Fruit fly (Drosophila melanogaster) whole organism, prepupa: ENCODE data around the gene CG12531.
A peak's percentile ranks its signal among the peaks of the same experiment; 100 is the strongest.

Experiments used
- Blimp-1 ChIP-seq: fragments of 200-800 bp; sonication (Bioruptor generic); optimal IDR thresholded peaks from 3 replicates; lab custom pipeline; 2017; ENCODE audit warnings: missing biosample characterization, missing genetic modification characterization, mild to moderate bottlenecking, moderate library complexity, missing genetic modification reagents
- CG10631 ChIP-seq: fragments of 200-800 bp; sonication (Bioruptor generic); optimal IDR thresholded peaks from 2 replicates; lab custom pipeline; 2016; ENCODE audit warnings: missing biosample characterization, missing genetic modification characterization
- CG10669 ChIP-seq: fragments of 200-800 bp; sonication (Bioruptor generic); optimal IDR thresholded peaks from 3 replicates; lab custom pipeline; 2018; ENCODE audit warnings: missing biosample characterization, mild to moderate bottlenecking, missing genetic modification characterization, moderate library complexity
- CG11294 ChIP-seq: fragments of 200-800 bp; sonication (Bioruptor generic); IDR thresholded peaks from 2 replicates; pipeline ENCODE4 v1.3.6; 2022; ENCODE audit warnings: missing biosample characterization, missing genetic modification characterization
- CG11762 ChIP-seq: fragments of 200-800 bp; sonication (Bioruptor generic); optimal IDR thresholded peaks from 3 replicates; lab custom pipeline; 2016; ENCODE audit warnings: missing biosample characterization, missing genetic modification characterization; ENCODE audit not compliant: insufficient read depth
- CG1621 ChIP-seq: fragments of 200-800 bp; sonication (Bioruptor generic); optimal IDR thresholded peaks from 3 replicates; lab custom pipeline; 2018; ENCODE audit warnings: missing biosample characterization, mild to moderate bottlenecking, missing genetic modification characterization
- CG3032 ChIP-seq: fragments of 200-800 bp; optimal IDR thresholded peaks from 2 replicates; lab custom pipeline; 2019; ENCODE audit warnings: missing biosample characterization, mild to moderate bottlenecking, missing genetic modification characterization, moderate library complexity
- CG31627 ChIP-seq: fragments of 200-800 bp; sonication (Bioruptor generic); optimal IDR thresholded peaks from 3 replicates; lab custom pipeline; 2016; ENCODE audit warnings: missing biosample characterization, missing genetic modification characterization
- CG32006 ChIP-seq: fragments of 200-800 bp; sonication (Bioruptor generic); optimal IDR thresholded peaks from 3 replicates; lab custom pipeline; 2017; ENCODE audit warnings: missing biosample characterization, mild to moderate bottlenecking, missing genetic modification characterization
- CG34406 ChIP-seq: fragments of 200-800 bp; sonication (Bioruptor generic); optimal IDR thresholded peaks from 3 replicates; lab custom pipeline; 2016; ENCODE audit warnings: missing biosample characterization, missing genetic modification characterization
- CG3919 ChIP-seq: fragments of 200-800 bp; sonication (Bioruptor generic); optimal IDR thresholded peaks from 3 replicates; lab custom pipeline; 2016; ENCODE audit warnings: missing biosample characterization, missing genetic modification characterization
- CG4318 ChIP-seq: fragments of 200-800 bp; sonication (Bioruptor generic); optimal IDR thresholded peaks from 3 replicates; lab custom pipeline; 2017; ENCODE audit warnings: missing biosample characterization, mild to moderate bottlenecking, missing genetic modification characterization
- CG6792 ChIP-seq: fragments of 200-800 bp; sonication (Bioruptor generic); optimal IDR thresholded peaks from 3 replicates; lab custom pipeline; 2016; ENCODE audit warnings: missing biosample characterization, missing genetic modification characterization
- CG6808 ChIP-seq: fragments of 200-800 bp; sonication (Bioruptor generic); optimal IDR thresholded peaks from 3 replicates; lab custom pipeline; 2017; ENCODE audit warnings: missing biosample characterization, missing genetic modification characterization, mild to moderate bottlenecking, moderate library complexity, missing genetic modification reagents
- CG6854 ChIP-seq: fragments of 200-800 bp; sonication (Bioruptor generic); optimal IDR thresholded peaks from 2 replicates; lab custom pipeline; 2017; ENCODE audit warnings: missing biosample characterization, mild to moderate bottlenecking, missing genetic modification characterization
- CG8119 ChIP-seq: fragments of 200-800 bp; sonication (Bioruptor generic); IDR thresholded peaks from 3 replicates; pipeline ENCODE4 v1.3.6; 2022; ENCODE audit warnings: missing biosample characterization, missing genetic modification characterization
- CG8319 ChIP-seq: fragments of 200-800 bp; sonication (Bioruptor generic); optimal IDR thresholded peaks from 3 replicates; lab custom pipeline; 2016; ENCODE audit warnings: missing biosample characterization, missing genetic modification characterization
- CG8632 ChIP-seq: fragments of 200-800 bp; sonication (Bioruptor generic); optimal IDR thresholded peaks from 3 replicates; lab custom pipeline; 2016; ENCODE audit warnings: missing biosample characterization, missing genetic modification characterization
- Eip78C ChIP-seq: fragments of 200-800 bp; sonication (Bioruptor generic); peaks from one replicate; lab custom pipeline; 2016; ENCODE audit warnings: missing biosample characterization, missing genetic modification characterization
- Eip93F ChIP-seq: fragments of 200-800 bp; sonication (Bioruptor generic); optimal IDR thresholded peaks from 2 replicates; lab custom pipeline; 2016; ENCODE audit warnings: missing biosample characterization, mild to moderate bottlenecking, missing genetic modification characterization
- Ets21C ChIP-seq: fragments of 200-800 bp; sonication (Bioruptor generic); optimal IDR thresholded peaks from 3 replicates; lab custom pipeline; 2016; ENCODE audit warnings: missing biosample characterization, missing genetic modification characterization
- Ets96B ChIP-seq: fragments of 200-800 bp; optimal IDR thresholded peaks from 2 replicates; lab custom pipeline; 2019; ENCODE audit warnings: missing biosample characterization, mild to moderate bottlenecking, missing genetic modification characterization, moderate library complexity
- Gug ChIP-seq: fragments of 200-800 bp; sonication (Bioruptor generic); IDR thresholded peaks from 2 replicates; pipeline ENCODE4 v1.3.6; 2022; ENCODE audit warnings: missing biosample characterization, missing genetic modification characterization
- Hr38 ChIP-seq: sonication (Bioruptor generic); optimal IDR thresholded peaks from 2 replicates; lab custom pipeline; 2016; ENCODE audit warnings: missing biosample characterization, missing genetic modification characterization
- Hr39 ChIP-seq: fragments of 200-800 bp; sonication (Bioruptor generic); optimal IDR thresholded peaks from 2 replicates; lab custom pipeline; 2016; ENCODE audit warnings: missing biosample characterization, missing genetic modification characterization
- Hr4 ChIP-seq: fragments of 200-800 bp; sonication (Bioruptor generic); optimal IDR thresholded peaks from 3 replicates; lab custom pipeline; 2016; ENCODE audit warnings: missing biosample characterization, missing genetic modification characterization
- Met ChIP-seq: fragments of 200-800 bp; sonication (Bioruptor generic); optimal IDR thresholded peaks from 3 replicates; lab custom pipeline; 2016; ENCODE audit warnings: missing biosample characterization, missing genetic modification characterization
- Sox14 ChIP-seq: fragments of 200-800 bp; sonication (Bioruptor generic); optimal IDR thresholded peaks from 3 replicates; lab custom pipeline; 2016; ENCODE audit warnings: missing biosample characterization, missing genetic modification characterization
- Sox15 ChIP-seq: fragments of 200-800 bp; sonication (Bioruptor generic); optimal IDR thresholded peaks from 3 replicates; lab custom pipeline; 2016; ENCODE audit warnings: missing biosample characterization, missing genetic modification characterization
- acj6 ChIP-seq: fragments of 200-800 bp; sonication (Bioruptor generic); optimal IDR thresholded peaks from 3 replicates; lab custom pipeline; 2016; ENCODE audit warnings: missing biosample characterization, missing genetic modification characterization
- cyc ChIP-seq: fragments of 200-800 bp; sonication (Bioruptor generic); optimal IDR thresholded peaks from 3 replicates; lab custom pipeline; 2016; ENCODE audit warnings: missing biosample characterization, missing genetic modification characterization
- dac ChIP-seq: fragments of 200-800 bp; sonication (Bioruptor generic); optimal IDR thresholded peaks from 2 replicates; lab custom pipeline; 2017; ENCODE audit warnings: missing biosample characterization, mild to moderate bottlenecking, missing genetic modification characterization
- dsx ChIP-seq: fragments of 200-800 bp; optimal IDR thresholded peaks from 3 replicates; lab custom pipeline; 2019; ENCODE audit warnings: missing biosample characterization, mild to moderate bottlenecking, missing genetic modification characterization, moderate library complexity; ENCODE audit not compliant: poor library complexity, severe bottlenecking
- esn ChIP-seq: fragments of 200-800 bp; sonication (Bioruptor generic); optimal IDR thresholded peaks from 2 replicates; lab custom pipeline; 2016; ENCODE audit warnings: missing biosample characterization, mild to moderate bottlenecking, missing genetic modification characterization, moderate library complexity
- fd59A ChIP-seq: fragments of 200-800 bp; sonication (Bioruptor generic); optimal IDR thresholded peaks from 2 replicates; lab custom pipeline; 2017; ENCODE audit warnings: missing biosample characterization, mild to moderate bottlenecking, missing genetic modification characterization, missing genetic modification reagents
- fd85E ChIP-seq: fragments of 200-800 bp; sonication (Bioruptor generic); optimal IDR thresholded peaks from 3 replicates; lab custom pipeline; 2016; ENCODE audit warnings: missing biosample characterization, missing genetic modification characterization
- lz ChIP-seq: fragments of 200-800 bp; sonication (Bioruptor generic); optimal IDR thresholded peaks from 3 replicates; lab custom pipeline; 2016; ENCODE audit warnings: missing biosample characterization, missing genetic modification characterization
- spab ChIP-seq: fragments of 200-800 bp; sonication (Bioruptor generic); optimal IDR thresholded peaks from 2 replicates; lab custom pipeline; 2017; ENCODE audit warnings: missing biosample characterization, mild to moderate bottlenecking, missing genetic modification characterization, missing genetic modification reagents
- ss ChIP-seq, 2 experiments: fragments of 200-800 bp; sonication (Bioruptor generic); optimal IDR thresholded peaks; 2 replicates in 1 of 2; 3 replicates in 1 of 2; lab custom pipeline; 2017 to 2018; ENCODE audit warnings: mild to moderate bottlenecking in 2 of 2, missing biosample characterization in 2 of 2, missing genetic modification characterization in 2 of 2, moderate library complexity in 1 of 2
- svp ChIP-seq: fragments of 200-800 bp; sonication (Bioruptor generic); peaks from one replicate; lab custom pipeline; 2016; ENCODE audit warnings: missing biosample characterization, missing genetic modification characterization
- vri ChIP-seq: fragments of 200-800 bp; sonication (Bioruptor generic); optimal IDR thresholded peaks from 3 replicates; lab custom pipeline; 2016; ENCODE audit warnings: missing biosample characterization, mild to moderate bottlenecking, missing genetic modification characterization

Gene CG12531

dm6 chrX:19754152-19754579, 35.4 kb downstream of the CG12531 start:
- TF ChIP-seq fd59A (GFP tag; lab: Kevin White, UChicago) (no peak), Eip78C (GFP tag; lab: Kevin White, UChicago) (peak; percentile 23), CG11762 (GFP tag; lab: Kevin White, UChicago) (no peak), svp (GFP tag; lab: Kevin White, UChicago) (peak; percentile 73), Hr38 (GFP tag; lab: Kevin White, UChicago) (no peak), Met (GFP tag; lab: Kevin White, UChicago) (no peak), CG8319 (GFP tag; lab: Kevin White, UChicago) (no peak), CG8119 (GFP tag; lab: Robert Waterston, UW) (no peak), CG6854 (no peak), CG3919 (no peak), vri (GFP tag; lab: Kevin White, UChicago) (no peak)

DNA sequence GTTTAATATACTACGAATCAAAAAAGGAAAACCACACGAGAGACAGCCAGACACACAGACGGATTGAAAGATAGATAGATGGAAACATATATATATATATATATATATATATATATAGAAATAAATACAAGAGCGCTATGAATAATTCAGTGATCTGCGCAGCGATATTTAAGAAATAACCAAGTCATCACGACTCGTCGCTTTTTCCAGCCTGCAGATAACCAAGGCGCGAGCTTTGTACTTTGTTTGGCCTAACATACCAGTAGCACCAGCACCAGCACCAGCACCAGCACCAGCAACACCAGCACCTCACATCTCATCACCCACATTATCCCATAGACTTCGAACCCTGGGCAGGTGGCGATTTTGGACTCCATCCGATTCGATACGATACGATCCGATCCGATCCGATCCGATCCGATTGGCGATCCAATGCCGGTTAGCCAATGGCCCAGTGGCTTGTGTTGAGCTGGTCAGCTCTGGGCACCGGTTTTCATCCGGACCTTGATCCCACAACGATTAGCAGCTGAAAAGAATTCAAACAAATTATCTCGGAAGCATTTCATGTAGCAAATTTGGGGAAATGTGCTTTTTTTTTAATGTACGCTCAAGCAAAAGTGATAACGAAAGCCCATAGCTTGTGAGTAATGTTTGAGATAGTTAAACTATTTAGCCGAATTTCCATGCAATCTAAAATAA, 36.1 kb downstream of the CG12531 start:
- TF ChIP-seq fd85E (GFP tag; lab: Kevin White, UChicago) (no peak), svp (GFP tag; lab: Kevin White, UChicago) (no peak), Sox15 (GFP tag; lab: Kevin White, UChicago) (no peak), Blimp-1 (GFP tag; lab: Kevin White, UChicago) (no peak), CG4318 (GFP tag; lab: Kevin White, UChicago) (no peak), ss (GFP tag; optimal IDR thresholded peaks at IDR 0.05; lab: Kevin White, UChicago) (no peak), Ets96B (tag; lab: Kevin White, UChicago) (no peak), CG8319 (GFP tag; lab: Kevin White, UChicago) (no peak), fd59A (GFP tag; lab: Kevin White, UChicago) (no peak), spab (GFP tag; lab: Kevin White, UChicago) (no peak), CG3032 (tag; lab: Kevin White, UChicago) (no peak), CG8632 (GFP tag; lab: Kevin White, UChicago) (no peak), dsx (GFP tag; lab: Kevin White, UChicago) (no peak), CG6808 (GFP tag; lab: Kevin White, UChicago) (no peak), acj6 (no peak), CG3919 (no peak)

DNA sequence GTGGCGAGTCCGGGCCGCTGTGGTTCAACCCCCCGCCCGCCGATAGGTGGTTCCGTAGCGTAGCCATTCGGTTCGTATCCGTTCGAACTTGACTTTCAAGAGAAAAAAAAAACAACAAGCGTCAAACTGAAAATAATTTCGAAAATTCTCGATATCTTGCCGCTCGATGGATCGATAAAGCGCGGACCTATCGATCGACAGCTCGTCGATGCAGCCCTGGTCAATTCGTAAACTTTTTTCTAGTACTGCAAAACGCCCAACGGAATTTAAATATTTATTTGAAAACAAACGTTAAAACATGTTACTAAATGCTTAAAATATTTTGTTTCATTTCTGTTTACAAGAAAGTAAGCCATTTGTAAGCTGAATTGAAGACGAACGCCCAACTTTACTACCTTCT, 43.4 kb downstream of the CG12531 start:
- peak; percentile 55 for TF ChIP-seq Eip78C (GFP tag; lab: Kevin White, UChicago)
- no peak for TF ChIP-seq CG32006 (GFP tag; lab: Kevin White, UChicago)
- TF ChIP-seq esn (GFP tag; lab: Kevin White, UChicago), result peak; percentile 9

DNA sequence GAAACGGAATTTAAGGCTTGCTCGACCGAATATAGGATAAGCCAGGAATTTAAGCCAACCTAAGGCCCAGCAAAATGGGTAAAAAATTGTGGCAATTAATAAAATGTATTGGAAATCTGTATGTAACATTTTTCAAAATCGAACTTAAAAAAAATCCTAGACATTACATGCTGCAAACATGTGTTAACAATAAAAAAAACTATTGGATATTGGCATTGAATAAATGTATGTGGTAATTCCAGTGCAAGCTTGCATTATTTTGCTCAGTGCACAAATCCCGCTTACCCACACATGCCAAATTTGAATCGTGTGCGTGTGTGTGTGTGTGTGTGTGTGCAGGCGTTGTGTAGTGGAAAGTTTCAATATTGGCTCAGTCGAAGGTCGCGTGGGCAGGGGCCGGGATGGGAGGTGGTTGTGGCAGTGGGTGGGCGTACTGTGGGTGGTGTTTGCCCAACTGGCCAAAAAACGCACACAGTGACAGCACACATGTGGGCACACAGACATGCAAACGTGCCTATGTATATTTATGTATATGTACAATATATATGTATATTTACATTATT, 44.8 kb downstream of the CG12531 start:
- no peak for TF ChIP-seq CG10631 (GFP tag; lab: Kevin White, UChicago)
- TF ChIP-seq CG6792, result no peak
- TF ChIP-seq dac (GFP tag; lab: Kevin White, UChicago), result no peak
- TF ChIP-seq Ets21C (GFP tag; lab: Kevin White, UChicago), result no peak
- TF ChIP-seq CG11294 (GFP tag; lab: Robert Waterston, UW), result no peak
- TF ChIP-seq Eip93F (GFP tag; lab: Kevin White, UChicago), result no peak
- TF ChIP-seq Ets96B (tag; lab: Kevin White, UChicago), result no peak
- TF ChIP-seq CG4318 (GFP tag; lab: Kevin White, UChicago), result no peak
- no peak for TF ChIP-seq spab (GFP tag; lab: Kevin White, UChicago)
- no peak for TF ChIP-seq CG3032 (tag; lab: Kevin White, UChicago)
- TF ChIP-seq CG3919, result peak; percentile 20
- no peak for TF ChIP-seq esn (GFP tag; lab: Kevin White, UChicago)
- no peak for TF ChIP-seq Met (GFP tag; lab: Kevin White, UChicago)
- peak; percentile 11 for TF ChIP-seq Hr39 (GFP tag; lab: Kevin White, UChicago)
- TF ChIP-seq CG32006 (GFP tag; lab: Kevin White, UChicago), result peak; percentile 32
- TF ChIP-seq Hr4 (GFP tag; lab: Kevin White, UChicago), result peak; percentile 22
- TF ChIP-seq CG1621 (tag; lab: Kevin White, UChicago), result no peak
- no peak for TF ChIP-seq lz (GFP tag; lab: Kevin White, UChicago)
- no peak for TF ChIP-seq CG10669 (GFP tag; lab: Kevin White, UChicago)
- peak; percentile 15 for TF ChIP-seq CG31627 (GFP tag; lab: Kevin White, UChicago)
- TF ChIP-seq Sox14 (GFP tag; lab: Kevin White, UChicago), result no peak
- no peak for TF ChIP-seq fd59A (GFP tag; lab: Kevin White, UChicago)
- no peak for TF ChIP-seq CG6808 (GFP tag; lab: Kevin White, UChicago)
- TF ChIP-seq CG6854, result no peak
- TF ChIP-seq cyc, result no peak
- TF ChIP-seq vri (GFP tag; lab: Kevin White, UChicago), result no peak
- peak; percentile 66 for TF ChIP-seq Eip78C (GFP tag; lab: Kevin White, UChicago)
- TF ChIP-seq CG8319 (GFP tag; lab: Kevin White, UChicago), result no peak
- TF ChIP-seq CG34406 (GFP tag; lab: Kevin White, UChicago), result no peak
- no peak for TF ChIP-seq Gug (GFP tag; lab: Robert Waterston, UW)
